Fruit fly (Drosophila melanogaster) whole organism, prepupa: ENCODE measurements around the gene Obp93a.

Experiments used
- Blimp-1 ChIP-seq: fragments of 200-800 bp; sonication (Bioruptor generic); optimal IDR thresholded peaks from 3 replicates; lab custom pipeline; 2017; ENCODE audit warnings: missing biosample characterization, missing genetic modification characterization, mild to moderate bottlenecking, moderate library complexity, missing genetic modification reagents
- CG10631 ChIP-seq: fragments of 200-800 bp; sonication (Bioruptor generic); optimal IDR thresholded peaks from 2 replicates; lab custom pipeline; 2016; ENCODE audit warnings: missing biosample characterization, missing genetic modification characterization
- CG11294 ChIP-seq: fragments of 200-800 bp; sonication (Bioruptor generic); IDR thresholded peaks from 2 replicates; pipeline ENCODE4 v1.3.6; 2022; ENCODE audit warnings: missing biosample characterization, missing genetic modification characterization
- CG11762 ChIP-seq: fragments of 200-800 bp; sonication (Bioruptor generic); optimal IDR thresholded peaks from 3 replicates; lab custom pipeline; 2016; ENCODE audit warnings: missing biosample characterization, missing genetic modification characterization; ENCODE audit not compliant: insufficient read depth
- CG11902 ChIP-seq: fragments of 200-800 bp; sonication (Bioruptor generic); optimal IDR thresholded peaks from 3 replicates; lab custom pipeline; 2016; ENCODE audit warnings: missing biosample characterization, missing genetic modification characterization
- CG1621 ChIP-seq: fragments of 200-800 bp; sonication (Bioruptor generic); optimal IDR thresholded peaks from 3 replicates; lab custom pipeline; 2018; ENCODE audit warnings: missing biosample characterization, mild to moderate bottlenecking, missing genetic modification characterization
- CG16779 ChIP-seq: fragments of 200-800 bp; sonication (Bioruptor generic); optimal IDR thresholded peaks from 3 replicates; lab custom pipeline; 2017; ENCODE audit warnings: missing biosample characterization, mild to moderate bottlenecking, missing genetic modification characterization
- CG3032 ChIP-seq: fragments of 200-800 bp; optimal IDR thresholded peaks from 2 replicates; lab custom pipeline; 2019; ENCODE audit warnings: missing biosample characterization, mild to moderate bottlenecking, missing genetic modification characterization, moderate library complexity
- CG31627 ChIP-seq: fragments of 200-800 bp; sonication (Bioruptor generic); optimal IDR thresholded peaks from 3 replicates; lab custom pipeline; 2016; ENCODE audit warnings: missing biosample characterization, missing genetic modification characterization
- CG32006 ChIP-seq: fragments of 200-800 bp; sonication (Bioruptor generic); optimal IDR thresholded peaks from 3 replicates; lab custom pipeline; 2017; ENCODE audit warnings: missing biosample characterization, mild to moderate bottlenecking, missing genetic modification characterization
- CG3919 ChIP-seq: fragments of 200-800 bp; sonication (Bioruptor generic); optimal IDR thresholded peaks from 3 replicates; lab custom pipeline; 2016; ENCODE audit warnings: missing biosample characterization, missing genetic modification characterization
- CG6163 ChIP-seq: fragments of 200-800 bp; sonication (Bioruptor generic); IDR thresholded peaks from 3 replicates; pipeline ENCODE4 v1.3.6; 2022; ENCODE audit warnings: missing biosample characterization, missing genetic modification characterization
- CG6792 ChIP-seq: fragments of 200-800 bp; sonication (Bioruptor generic); optimal IDR thresholded peaks from 3 replicates; lab custom pipeline; 2016; ENCODE audit warnings: missing biosample characterization, missing genetic modification characterization
- CG6854 ChIP-seq: fragments of 200-800 bp; sonication (Bioruptor generic); optimal IDR thresholded peaks from 2 replicates; lab custom pipeline; 2017; ENCODE audit warnings: missing biosample characterization, mild to moderate bottlenecking, missing genetic modification characterization
- CG8319 ChIP-seq: fragments of 200-800 bp; sonication (Bioruptor generic); optimal IDR thresholded peaks from 3 replicates; lab custom pipeline; 2016; ENCODE audit warnings: missing biosample characterization, missing genetic modification characterization
- CG8632 ChIP-seq: fragments of 200-800 bp; sonication (Bioruptor generic); optimal IDR thresholded peaks from 3 replicates; lab custom pipeline; 2016; ENCODE audit warnings: missing biosample characterization, missing genetic modification characterization
- CG9139 ChIP-seq: fragments of 200-800 bp; sonication (Bioruptor generic); optimal IDR thresholded peaks from 3 replicates; lab custom pipeline; 2017; ENCODE audit warnings: missing biosample characterization, mild to moderate bottlenecking, missing genetic modification characterization
- Eip75B ChIP-seq: fragments of 200-800 bp; sonication (Bioruptor generic); optimal IDR thresholded peaks from 3 replicates; lab custom pipeline; 2016; ENCODE audit warnings: missing biosample characterization, missing genetic modification characterization
- Eip78C ChIP-seq: fragments of 200-800 bp; sonication (Bioruptor generic); peaks from one replicate; lab custom pipeline; 2016; ENCODE audit warnings: missing biosample characterization, missing genetic modification characterization
- Eip93F ChIP-seq: fragments of 200-800 bp; sonication (Bioruptor generic); optimal IDR thresholded peaks from 2 replicates; lab custom pipeline; 2016; ENCODE audit warnings: missing biosample characterization, mild to moderate bottlenecking, missing genetic modification characterization
- Ets96B ChIP-seq: fragments of 200-800 bp; optimal IDR thresholded peaks from 2 replicates; lab custom pipeline; 2019; ENCODE audit warnings: missing biosample characterization, mild to moderate bottlenecking, missing genetic modification characterization, moderate library complexity
- Hr38 ChIP-seq: sonication (Bioruptor generic); optimal IDR thresholded peaks from 2 replicates; lab custom pipeline; 2016; ENCODE audit warnings: missing biosample characterization, missing genetic modification characterization
- Hr39 ChIP-seq: fragments of 200-800 bp; sonication (Bioruptor generic); optimal IDR thresholded peaks from 2 replicates; lab custom pipeline; 2016; ENCODE audit warnings: missing biosample characterization, missing genetic modification characterization
- Hr4 ChIP-seq: fragments of 200-800 bp; sonication (Bioruptor generic); optimal IDR thresholded peaks from 3 replicates; lab custom pipeline; 2016; ENCODE audit warnings: missing biosample characterization, missing genetic modification characterization
- Lpt ChIP-seq: fragments of 200-800 bp; sonication (Bioruptor generic); optimal IDR thresholded peaks from 3 replicates; lab custom pipeline; 2016; ENCODE audit warnings: missing biosample characterization, missing genetic modification characterization
- Met ChIP-seq: fragments of 200-800 bp; sonication (Bioruptor generic); optimal IDR thresholded peaks from 3 replicates; lab custom pipeline; 2016; ENCODE audit warnings: missing biosample characterization, missing genetic modification characterization
- OdsH ChIP-seq: fragments of 200-800 bp; sonication (Bioruptor generic); optimal IDR thresholded peaks from 3 replicates; lab custom pipeline; 2016; ENCODE audit warnings: missing biosample characterization, missing genetic modification characterization
- Smox ChIP-seq: fragments of 200-800 bp; sonication (Bioruptor generic); optimal IDR thresholded peaks from 3 replicates; lab custom pipeline; 2016; ENCODE audit warnings: missing biosample characterization, missing genetic modification characterization
- Sox14 ChIP-seq: fragments of 200-800 bp; sonication (Bioruptor generic); optimal IDR thresholded peaks from 3 replicates; lab custom pipeline; 2016; ENCODE audit warnings: missing biosample characterization, missing genetic modification characterization
- Sox15 ChIP-seq: fragments of 200-800 bp; sonication (Bioruptor generic); optimal IDR thresholded peaks from 3 replicates; lab custom pipeline; 2016; ENCODE audit warnings: missing biosample characterization, missing genetic modification characterization
- acj6 ChIP-seq: fragments of 200-800 bp; sonication (Bioruptor generic); optimal IDR thresholded peaks from 3 replicates; lab custom pipeline; 2016; ENCODE audit warnings: missing biosample characterization, missing genetic modification characterization
- dsx ChIP-seq: fragments of 200-800 bp; optimal IDR thresholded peaks from 3 replicates; lab custom pipeline; 2019; ENCODE audit warnings: missing biosample characterization, mild to moderate bottlenecking, missing genetic modification characterization, moderate library complexity; ENCODE audit not compliant: poor library complexity, severe bottlenecking
- eg ChIP-seq: fragments of 200-800 bp; sonication (Bioruptor generic); IDR thresholded peaks from 3 replicates; pipeline ENCODE4 v1.3.6; 2022; ENCODE audit warnings: missing biosample characterization, missing genetic modification characterization
- esn ChIP-seq: fragments of 200-800 bp; sonication (Bioruptor generic); optimal IDR thresholded peaks from 2 replicates; lab custom pipeline; 2016; ENCODE audit warnings: missing biosample characterization, mild to moderate bottlenecking, missing genetic modification characterization, moderate library complexity
- fkh ChIP-seq: fragments of 200-800 bp; sonication (Bioruptor generic); optimal IDR thresholded peaks from 3 replicates; lab custom pipeline; 2017; ENCODE audit warnings: missing biosample characterization, mild to moderate bottlenecking, missing genetic modification characterization, moderate library complexity
- lz ChIP-seq: fragments of 200-800 bp; sonication (Bioruptor generic); optimal IDR thresholded peaks from 3 replicates; lab custom pipeline; 2016; ENCODE audit warnings: missing biosample characterization, missing genetic modification characterization
- net ChIP-seq: fragments of 200-800 bp; sonication (Bioruptor generic); optimal IDR thresholded peaks from 3 replicates; lab custom pipeline; 2016; ENCODE audit warnings: missing biosample characterization, missing genetic modification characterization
- salr ChIP-seq, 2 experiments: fragments of 200-800 bp; sonication (Bioruptor generic); optimal IDR thresholded peaks; 3 replicates each; lab custom pipeline; 2016 to 2018; ENCODE audit warnings: missing biosample characterization in 2 of 2, missing genetic modification characterization in 2 of 2, mild to moderate bottlenecking in 1 of 2
- ss ChIP-seq, 2 experiments: fragments of 200-800 bp; sonication (Bioruptor generic); optimal IDR thresholded peaks; 2 replicates in 1 of 2; 3 replicates in 1 of 2; lab custom pipeline; 2017 to 2018; ENCODE audit warnings: mild to moderate bottlenecking in 2 of 2, missing biosample characterization in 2 of 2, missing genetic modification characterization in 2 of 2, moderate library complexity in 1 of 2
- svp ChIP-seq: fragments of 200-800 bp; sonication (Bioruptor generic); peaks from one replicate; lab custom pipeline; 2016; ENCODE audit warnings: missing biosample characterization, missing genetic modification characterization
- vri ChIP-seq: fragments of 200-800 bp; sonication (Bioruptor generic); optimal IDR thresholded peaks from 3 replicates; lab custom pipeline; 2016; ENCODE audit warnings: missing biosample characterization, mild to moderate bottlenecking, missing genetic modification characterization

Obp93a gene

DNA sequence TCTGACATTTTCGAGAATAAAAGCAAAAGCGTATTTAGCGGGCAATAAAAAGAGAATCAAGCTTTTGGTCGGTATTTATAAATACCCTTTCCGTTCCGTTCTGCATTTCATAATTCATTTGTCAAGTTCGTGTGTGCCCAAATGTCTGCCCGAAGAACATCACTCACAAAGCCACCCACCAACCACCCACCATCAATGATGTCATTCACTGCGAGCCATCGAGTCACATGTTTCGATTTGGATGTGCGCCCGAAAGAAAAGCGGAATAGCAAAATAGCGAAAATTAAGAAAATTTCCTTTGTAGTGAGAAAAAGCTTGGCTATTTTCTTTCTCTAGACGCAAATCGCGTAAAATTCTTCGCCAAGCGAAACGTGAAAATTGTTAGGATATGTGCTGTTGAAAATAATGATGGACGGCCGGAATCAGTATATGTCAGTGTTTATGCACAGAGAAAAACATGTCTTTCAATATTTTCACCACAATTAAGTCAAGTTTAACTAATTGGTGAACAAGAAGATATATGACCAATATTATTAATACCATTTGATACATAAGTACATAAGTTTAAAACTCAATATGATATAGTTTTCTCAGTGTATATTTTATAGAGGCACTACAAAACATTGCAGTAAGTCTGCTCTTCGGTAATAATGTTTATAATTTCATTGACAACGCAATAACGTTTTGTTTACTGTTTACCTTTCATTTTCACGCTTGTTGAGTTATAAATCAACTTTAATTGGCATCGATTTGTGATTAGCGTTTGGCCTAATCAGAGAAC is 21.8 kb upstream of the Obp93a start (continued):
- no peak for TF ChIP-seq Eip93F (GFP tag; lab: Kevin White, UChicago)
- no peak for TF ChIP-seq Sox15 (GFP tag; lab: Kevin White, UChicago)
- TF ChIP-seq CG10631 = no peak
- peak; percentile 4 for TF ChIP-seq CG3032 (tag; lab: Kevin White, UChicago)
- peak; percentile 40 for TF ChIP-seq net (GFP tag; lab: Kevin White, UChicago)
- no peak for TF ChIP-seq dsx (GFP tag; lab: Kevin White, UChicago)
- no peak for TF ChIP-seq lz
- TF ChIP-seq Lpt (GFP tag; lab: Kevin White, UChicago) = peak; percentile 5
- no peak for TF ChIP-seq Blimp-1
- peak; percentile 35 for TF ChIP-seq vri (GFP tag; lab: Kevin White, UChicago)
- peak; percentile 62; the same call in 1 of the 3 replicates for TF ChIP-seq eg (GFP tag; lab: Robert Waterston, UW)
- peak; percentile 43 for TF ChIP-seq acj6 (GFP tag; lab: Kevin White, UChicago)
- TF ChIP-seq CG6854 (GFP tag; lab: Kevin White, UChicago) = no peak
- peak; percentile 41 for TF ChIP-seq Smox
- TF ChIP-seq Met (GFP tag; lab: Kevin White, UChicago) = peak; percentile 47
- peak; percentile 32 for TF ChIP-seq CG32006 (GFP tag; lab: Kevin White, UChicago)
- TF ChIP-seq CG6163 (GFP tag; lab: Robert Waterston, UW) = 0 out of 3 replicates have a peak, but pooled peaks have one; percentile 15
- no peak for TF ChIP-seq Eip75B (GFP tag; lab: Kevin White, UChicago)
- no peak for TF ChIP-seq ss (GFP tag; optimal IDR thresholded peaks at IDR 0.05; lab: Kevin White, UChicago)

DNA sequence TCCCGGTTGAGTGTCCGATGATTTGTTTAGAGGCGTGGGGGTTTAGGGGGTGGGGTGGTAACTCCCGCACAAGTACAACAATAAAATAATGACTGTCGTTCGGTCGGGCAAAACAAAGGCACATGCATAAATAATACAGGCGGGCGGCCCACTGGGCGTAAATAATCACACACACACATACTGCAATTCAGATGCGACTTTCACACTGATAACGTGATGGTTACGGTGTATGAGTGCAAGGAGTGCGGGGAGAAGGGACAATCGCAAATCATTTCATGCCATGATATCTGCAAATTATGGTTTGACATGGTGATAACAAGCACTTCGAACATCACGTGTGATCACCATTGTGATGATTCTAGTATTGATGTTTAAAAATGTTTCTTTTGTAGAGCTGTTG is 20.6 kb upstream of the Obp93a start:
- TF ChIP-seq CG9139 (GFP tag; lab: Kevin White, UChicago) (no peak), Hr4 (no peak), CG3919 (GFP tag; lab: Kevin White, UChicago) (peak; percentile 9), CG10631 (no peak), CG6163 (GFP tag; lab: Robert Waterston, UW) (0 out of 3 replicates have a peak, but pooled peaks have one; percentile 23), CG11902 (GFP tag; lab: Kevin White, UChicago) (no peak), vri (GFP tag; lab: Kevin White, UChicago) (peak; percentile 85), CG8632 (GFP tag; lab: Kevin White, UChicago) (no peak), ss (GFP tag; optimal IDR thresholded peaks at IDR 0.05; lab: Kevin White, UChicago) (peak in 1 of 2 experiments; percentile 9), Hr39 (no peak), svp (GFP tag; lab: Kevin White, UChicago) (peak; percentile 87), Sox14 (GFP tag; lab: Kevin White, UChicago) (peak; percentile 67), acj6 (GFP tag; lab: Kevin White, UChicago) (no peak), CG16779 (no peak), fkh (peak; percentile 20), Hr38 (no peak), Eip78C (peak; percentile 63), Eip93F (GFP tag; lab: Kevin White, UChicago) (peak; percentile 37), CG32006 (GFP tag; lab: Kevin White, UChicago) (no peak), salr (GFP tag; optimal IDR thresholded peaks at IDR 0.05; lab: Kevin White, UChicago) (no peak)

DNA sequence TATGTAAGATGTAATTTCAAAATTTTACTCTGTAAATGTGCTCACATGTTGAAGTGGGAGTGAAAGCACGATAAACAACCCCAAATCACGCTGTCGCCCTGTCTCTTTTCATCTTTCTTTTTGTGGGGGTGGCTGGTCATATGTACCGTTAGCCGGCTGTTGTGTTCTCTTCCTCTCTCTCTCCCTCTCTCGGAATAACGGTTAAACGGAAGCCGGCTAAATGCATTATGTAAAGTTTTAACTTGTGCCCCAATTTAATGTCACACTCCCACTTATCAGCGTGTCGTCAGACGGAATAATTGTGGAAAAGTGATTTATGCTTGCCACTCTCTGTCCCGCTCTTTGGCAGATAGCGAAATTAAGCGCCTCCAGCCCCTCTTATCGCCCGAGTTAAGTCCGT is 11.8 kb upstream of the Obp93a start:
- TF ChIP-seq Ets96B (tag; lab: Kevin White, UChicago) (no peak), CG3032 (tag; lab: Kevin White, UChicago) (no peak), Sox15 (GFP tag; lab: Kevin White, UChicago) (no peak), CG11902 (GFP tag; lab: Kevin White, UChicago) (no peak), vri (GFP tag; lab: Kevin White, UChicago) (peak; percentile 65), Hr38 (no peak)
- TF ChIP-seq, all 60 proteins: peak for 1

DNA sequence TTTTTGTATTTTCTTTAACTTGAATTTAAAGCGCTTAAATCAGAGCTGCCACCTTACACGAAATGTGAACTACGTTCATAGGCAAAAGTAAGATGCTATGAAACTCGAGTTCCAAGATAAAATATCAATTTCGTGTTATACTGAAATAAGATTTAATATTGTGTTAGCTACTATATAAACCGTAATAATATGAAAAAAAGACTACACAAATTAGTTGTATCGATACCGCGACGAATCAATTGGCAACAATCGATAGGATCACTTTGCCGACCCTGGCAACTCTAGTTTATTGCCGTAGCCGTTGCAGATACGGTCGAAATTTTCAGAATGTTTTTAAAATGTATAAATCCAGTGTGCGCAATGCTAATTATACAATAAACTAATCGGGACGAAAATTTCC is 10.9 kb upstream of the Obp93a start, which contains the start of gene SNF4Agamma:
TSS of gene SNF4Agamma (plus strand) at position 282 of the 400 bp plus-strand sequence.
- TF ChIP-seq Hr4 (no peak), Hr39 (peak; percentile 9), CG11762 (GFP tag; lab: Kevin White, UChicago) (no peak), CG11294 (no peak), CG8319 (GFP tag; lab: Kevin White, UChicago) (no peak), esn (GFP tag; lab: Kevin White, UChicago) (peak; percentile 55), lz (peak; percentile 51), CG3032 (tag; lab: Kevin White, UChicago) (peak; percentile 6), Hr38 (no peak), Eip78C (peak; percentile 73), fkh (no peak), CG8632 (GFP tag; lab: Kevin White, UChicago) (no peak), CG10631 (peak; percentile 25), OdsH (no peak), CG6792 (GFP tag; lab: Kevin White, UChicago) (no peak), dsx (GFP tag; lab: Kevin White, UChicago) (no peak), acj6 (GFP tag; lab: Kevin White, UChicago) (peak; percentile 2), CG31627 (GFP tag; lab: Kevin White, UChicago) (peak; percentile 16), CG1621 (tag; lab: Kevin White, UChicago) (peak; percentile 77)
